Worm (Caenorhabditis elegans): ENCODE results near the gene Y54F10AR.2.

Gene Y54F10AR.2

DNA sequence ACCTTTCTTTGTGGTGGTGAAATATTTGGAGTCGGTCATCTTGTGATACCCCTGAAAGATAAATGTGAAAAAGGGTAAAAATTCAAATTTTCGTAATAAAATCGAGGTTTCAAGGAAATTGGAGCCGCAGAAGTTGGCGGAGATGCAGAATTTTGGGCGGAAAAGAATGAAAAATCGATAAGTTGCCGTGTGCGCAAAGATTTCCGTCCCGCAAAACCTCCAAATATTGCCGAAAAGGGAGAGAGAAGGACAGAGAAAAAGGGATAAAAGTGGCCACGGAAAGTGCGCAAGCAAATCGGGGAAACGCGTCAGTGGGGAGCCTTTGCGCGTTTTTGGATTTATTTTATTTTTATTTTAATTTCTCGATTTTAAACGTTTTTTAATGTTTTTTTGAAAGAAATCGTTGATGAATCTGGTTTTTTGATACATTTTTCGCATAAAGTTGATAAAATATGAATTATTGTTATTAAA lies 25.7 kb upstream of the Y54F10AR.2 start, which contains the start of gene apb-1 (continued):
- TF ChIP-seq ceh-100 (GFP tag; IDR thresholded peaks at IDR 0.05) (peak; percentile 69), B0261.1 (tag; optimal IDR thresholded peaks at IDR 0.05) (no peak), unc-62 (GFP tag; optimal IDR thresholded peaks at IDR 0.05) (no peak), dpl-1 (GFP tag; optimal IDR thresholded peaks at IDR 0.05) (peak; percentile 28), efl-1 (GFP tag; optimal IDR thresholded peaks at IDR 0.05) (peak; percentile 50), F55B11.4 (tag; optimal IDR thresholded peaks at IDR 0.05; ENCODE audit: borderline replicate concordance, insufficient read depth) (no peak), nhr-90 (tag; optimal IDR thresholded peaks at IDR 0.05) (no peak), pha-4 (tag; optimal IDR thresholded peaks at IDR 0.05) (no peak), T07F8.4 (tag; optimal IDR thresholded peaks at IDR 0.05) (no peak), sea-2 (GFP tag; IDR thresholded peaks at IDR 0.05) (0 out of 2 replicates have a peak, but pooled peaks have one; percentile 39), mel-28 (tag; optimal IDR thresholded peaks at IDR 0.05; ENCODE audit: borderline replicate concordance) (no peak), sptf-2 (GFP tag; optimal IDR thresholded peaks at IDR 0.05) (no peak), zim-3 (tag; optimal IDR thresholded peaks at IDR 0.05) (no peak), F37B4.10 (GFP tag; IDR thresholded peaks at IDR 0.05) (no peak), dox-1 (GFP tag; IDR thresholded peaks at IDR 0.05) (no peak), mcd-1 (GFP tag; IDR thresholded peaks at IDR 0.05) (peak; percentile 93), ceh-27 (GFP tag; optimal IDR thresholded peaks at IDR 0.05) (no peak), F57A8.1 (GFP tag; optimal IDR thresholded peaks at IDR 0.05) (no peak), Y53F4B.3 (GFP tag; IDR thresholded peaks at IDR 0.05) (no peak), nfya-1 (tag; optimal IDR thresholded peaks at IDR 0.05; ENCODE audit: borderline replicate concordance, insufficient read depth) (no peak), B0336.3 (GFP tag; IDR thresholded peaks at IDR 0.05) (peak; percentile 93), lin-26 (GFP tag; IDR thresholded peaks at IDR 0.05) (no peak), ama-1 (optimal IDR thresholded peaks at IDR 0.05) (peak; percentile 20), ama-1 (GFP tag; optimal IDR thresholded peaks at IDR 0.05) (peak in 1 of 2 experiments; percentile 58), hlh-26 (GFP tag; conservative IDR thresholded peaks at IDR 0.05) (no peak), egrh-3 (GFP tag; IDR thresholded peaks at IDR 0.05) (peak; percentile 39; the same call in 1 of the 2 replicates), cebp-1 (GFP tag; IDR thresholded peaks at IDR 0.05) (no peak), cebp-1 (tag; optimal IDR thresholded peaks at IDR 0.05) (peak; percentile 91), unc-130 (GFP tag; optimal IDR thresholded peaks at IDR 0.05) (no peak), lin-35 (GFP tag; optimal IDR thresholded peaks at IDR 0.05) (peak in 2 of 3 experiments; percentile 51 to 94), tbx-9 (tag; optimal IDR thresholded peaks at IDR 0.05; ENCODE audit: borderline replicate concordance) (no peak), ztf-28 (GFP tag; IDR thresholded peaks at IDR 0.05) (no peak), let-607 (tag; optimal IDR thresholded peaks at IDR 0.05) (peak in 1 of 2 experiments; percentile 73), cebp-2 (GFP tag; IDR thresholded peaks at IDR 0.05) (no peak), lin-54 (GFP tag; optimal IDR thresholded peaks at IDR 0.05) (peak; percentile 88), lag-1 (GFP tag; IDR thresholded peaks at IDR 0.05) (no peak), snpc-1.1 (tag; optimal IDR thresholded peaks at IDR 0.05; ENCODE audit: insufficient read depth) (no peak), pbrm-1 (GFP tag; IDR thresholded peaks at IDR 0.05) (peak; percentile 82), ceh-91 (GFP tag; IDR thresholded peaks at IDR 0.05) (peak; percentile 56), xnd-1 (tag; optimal IDR thresholded peaks at IDR 0.05) (peak; percentile 77), F23B12.7 (tag; optimal IDR thresholded peaks at IDR 0.05; ENCODE audit: insufficient read depth) (peak; percentile 75), let-526 (GFP tag; IDR thresholded peaks at IDR 0.05) (no peak), fkh-3 (tag; optimal IDR thresholded peaks at IDR 0.05) (no peak), Y79H2A.3 (GFP tag; conservative IDR thresholded peaks at IDR 0.05) (no peak), Y95B8A.8 (GFP tag; IDR thresholded peaks at IDR 0.05) (0 out of 2 replicates have a peak, but pooled peaks have one; percentile 61), akir-1 (GFP tag; optimal IDR thresholded peaks at IDR 0.05) (no peak), athp-1 (tag; optimal IDR thresholded peaks at IDR 0.05) (peak; percentile 83), ceh-79 (tag; optimal IDR thresholded peaks at IDR 0.05) (no peak)
